Fruit fly (Drosophila melanogaster) whole organism, embryonic: Measurements from ENCODE around the gene CG12241.

Experiments used
- Abd-B ChIP-seq: fragments of 200-800 bp; sonication (Bioruptor generic); optimal IDR thresholded peaks from 2 replicates; lab custom pipeline; 2018; ENCODE audit warnings: missing biosample characterization, mild to moderate bottlenecking, missing genetic modification characterization, moderate library complexity
- CG12659 ChIP-seq: fragments of 200-800 bp; sonication (Bioruptor generic); optimal IDR thresholded peaks from 3 replicates; lab custom pipeline; 2017; ENCODE audit warnings: mild to moderate bottlenecking, missing biosample characterization, missing genetic modification reagents, missing genetic modification characterization
- CG14050 ChIP-seq: fragments of 200-800 bp; sonication (Bioruptor generic); IDR thresholded peaks from 3 replicates; pipeline ENCODE4 v1.3.6; 2022; ENCODE audit warnings: missing biosample characterization, missing genetic modification characterization
- CG17912 ChIP-seq: fragments of 200-800 bp; sonication (Bioruptor generic); optimal IDR thresholded peaks from 2 replicates; lab custom pipeline; 2018; ENCODE audit warnings: missing biosample characterization, mild to moderate bottlenecking, missing genetic modification characterization
- CG18764 ChIP-seq: fragments of 200-800 bp; sonication (Bioruptor generic); optimal IDR thresholded peaks from 3 replicates; lab custom pipeline; 2016; ENCODE audit warnings: missing biosample characterization, missing genetic modification characterization
- CG30020 ChIP-seq: fragments of 200-800 bp; optimal IDR thresholded peaks from 2 replicates; lab custom pipeline; 2019; ENCODE audit warnings: missing biosample characterization, mild to moderate bottlenecking, missing genetic modification characterization, moderate library complexity
- CG3163 ChIP-seq: fragments of 200-800 bp; sonication (Bioruptor generic); optimal IDR thresholded peaks from 3 replicates; lab custom pipeline; 2016; ENCODE audit warnings: missing biosample characterization, missing genetic modification characterization
- CG34422 ChIP-seq: fragments of 200-800 bp; sonication (Bioruptor generic); IDR thresholded peaks from 3 replicates; pipeline ENCODE4 v1.3.6; 2022; ENCODE audit warnings: missing biosample characterization, missing genetic modification characterization
- CG4707 ChIP-seq: fragments of 200-800 bp; sonication (Bioruptor generic); optimal IDR thresholded peaks from 2 replicates; lab custom pipeline; 2018; ENCODE audit warnings: missing biosample characterization, mild to moderate bottlenecking, missing genetic modification characterization, moderate library complexity
- CG4730 ChIP-seq: fragments of 200-800 bp; sonication (Bioruptor generic); IDR thresholded peaks from 2 replicates; pipeline ENCODE4 v1.3.6; 2022; ENCODE audit warnings: missing biosample characterization, missing genetic modification characterization
- CG5245 ChIP-seq: fragments of 200-800 bp; sonication (Bioruptor generic); optimal IDR thresholded peaks from 3 replicates; lab custom pipeline; 2016; ENCODE audit warnings: missing biosample characterization, missing genetic modification characterization
- CG7372 ChIP-seq: fragments of 200-800 bp; sonication (Bioruptor generic); IDR thresholded peaks from 2 replicates; pipeline ENCODE4 v1.3.6; 2022; ENCODE audit warnings: missing biosample characterization, missing genetic modification characterization
- CG7928 ChIP-seq: fragments of 200-800 bp; sonication (Bioruptor generic); optimal IDR thresholded peaks from 2 replicates; lab custom pipeline; 2017; ENCODE audit warnings: missing biosample characterization, mild to moderate bottlenecking, missing genetic modification characterization
- CG8281 ChIP-seq: fragments of 200-800 bp; sonication (Bioruptor generic); optimal IDR thresholded peaks from 2 replicates; lab custom pipeline; 2018; ENCODE audit warnings: missing biosample characterization, mild to moderate bottlenecking, missing genetic modification characterization, moderate library complexity
- CrebB ChIP-seq: fragments of 200-800 bp; sonication (Bioruptor generic); optimal IDR thresholded peaks from 3 replicates; lab custom pipeline; 2018; ENCODE audit warnings: missing biosample characterization, mild to moderate bottlenecking, missing genetic modification characterization
- Fer1 ChIP-seq: fragments of 200-800 bp; sonication (Bioruptor generic); optimal IDR thresholded peaks from 2 replicates; lab custom pipeline; 2017; ENCODE audit warnings: missing biosample characterization, mild to moderate bottlenecking, missing genetic modification characterization
- HLHmδ ChIP-seq: fragments of 200-800 bp; sonication (Bioruptor generic); optimal IDR thresholded peaks from 2 replicates; lab custom pipeline; 2018; ENCODE audit warnings: missing biosample characterization, mild to moderate bottlenecking, missing genetic modification characterization, moderate library complexity
- Hand ChIP-seq: fragments of 200-800 bp; sonication (Bioruptor generic); optimal IDR thresholded peaks from 2 replicates; lab custom pipeline; 2017; ENCODE audit warnings: mild to moderate bottlenecking, missing biosample characterization, missing genetic modification reagents, missing genetic modification characterization
- Max ChIP-seq: fragments of 200-800 bp; sonication (Bioruptor generic); optimal IDR thresholded peaks from 2 replicates; lab custom pipeline; 2016; ENCODE audit warnings: missing biosample characterization, mild to moderate bottlenecking, missing genetic modification characterization
- NC2β ChIP-seq: fragments of 200-800 bp; sonication (Bioruptor generic); optimal IDR thresholded peaks from 2 replicates; lab custom pipeline; 2016; ENCODE audit warnings: missing biosample characterization, missing genetic modification characterization
- Nf-YC ChIP-seq: fragments of 200-800 bp; optimal IDR thresholded peaks from 3 replicates; lab custom pipeline; 2019; ENCODE audit warnings: missing biosample characterization, mild to moderate bottlenecking, missing genetic modification characterization, moderate library complexity
- Spps ChIP-seq: fragments of 200-800 bp; sonication (Bioruptor generic); optimal IDR thresholded peaks from 2 replicates; lab custom pipeline; 2018; ENCODE audit warnings: missing biosample characterization, mild to moderate bottlenecking, missing genetic modification characterization
- Ssrp ChIP-seq: fragments of 200-800 bp; sonication (Bioruptor generic); optimal IDR thresholded peaks from 2 replicates; lab custom pipeline; 2018; ENCODE audit warnings: missing biosample characterization, mild to moderate bottlenecking, missing genetic modification characterization, moderate library complexity
- Trl ChIP-seq, 3 experiments: fragments of >200 bp in 2 of 3; fragments of 200-800 bp in 1 of 3; sonication (Bioruptor generic) in 1 of 3; optimal IDR thresholded peaks; 2 replicates in 1 of 3; 3 replicates in 2 of 3; lab custom pipeline; 2016 to 2017; ENCODE audit warnings: missing biosample characterization in 1 of 3, missing genetic modification characterization in 1 of 3
- al ChIP-seq: fragments of 200-800 bp; sonication (Bioruptor generic); IDR thresholded peaks from 2 replicates; pipeline ENCODE4 v1.3.6; 2022; ENCODE audit warnings: missing biosample characterization, missing genetic modification characterization
- cg ChIP-seq: fragments of 200-800 bp; sonication (Bioruptor generic); optimal IDR thresholded peaks from 3 replicates; lab custom pipeline; 2019; ENCODE audit warnings: missing biosample characterization, mild to moderate bottlenecking, missing genetic modification characterization, moderate library complexity
- chif ChIP-seq, 2 experiments: fragments of 200-800 bp; sonication (Bioruptor generic); optimal IDR thresholded peaks; 3 replicates each; lab custom pipeline; 2016; ENCODE audit warnings: missing biosample characterization in 2 of 2, missing genetic modification characterization in 2 of 2
- corto ChIP-seq: fragments of 200-800 bp; sonication (Bioruptor generic); optimal IDR thresholded peaks from 2 replicates; lab custom pipeline; 2016; ENCODE audit warnings: missing biosample characterization, mild to moderate bottlenecking, missing genetic modification characterization, moderate library complexity
- danr ChIP-seq: fragments of 200-800 bp; sonication (Bioruptor generic); IDR thresholded peaks from 2 replicates; pipeline ENCODE4 v1.3.6; 2022; ENCODE audit warnings: missing biosample characterization, missing genetic modification characterization
- dysf ChIP-seq: fragments of 200-800 bp; sonication (Bioruptor generic); IDR thresholded peaks from 3 replicates; pipeline ENCODE4 v1.3.6; 2022; ENCODE audit warnings: missing biosample characterization, missing genetic modification characterization
- en ChIP-seq: fragments of 200-800 bp; sonication (Bioruptor generic); optimal IDR thresholded peaks from 2 replicates; lab custom pipeline; 2016; ENCODE audit warnings: missing biosample characterization, missing genetic modification characterization
- esg ChIP-seq: fragments of 200-800 bp; sonication (Bioruptor generic); conservative IDR thresholded peaks from 2 replicates; pipeline ENCODE4 v1.3.6; 2022; ENCODE audit warnings: missing biosample characterization, missing genetic modification characterization
- fd3F ChIP-seq: fragments of 200-800 bp; sonication (Bioruptor generic); optimal IDR thresholded peaks from 2 replicates; lab custom pipeline; 2018; ENCODE audit warnings: missing biosample characterization, mild to moderate bottlenecking, missing genetic modification characterization, moderate library complexity
- hb ChIP-seq: fragments of 200-800 bp; sonication (Bioruptor generic); IDR thresholded peaks from 3 replicates; pipeline ENCODE4 v1.3.6; 2022; ENCODE audit warnings: missing biosample characterization, missing genetic modification characterization; ENCODE audit not compliant: partially characterized antibody
- lmd ChIP-seq: fragments of 200-800 bp; sonication (Bioruptor generic); IDR thresholded peaks from 2 replicates; pipeline ENCODE4 v1.3.6; 2022; ENCODE audit warnings: missing biosample characterization, missing genetic modification characterization
- lola ChIP-seq, 3 experiments: fragments of >200 bp in 2 of 3; fragments of 200-800 bp in 1 of 3; sonication (Bioruptor generic) in 1 of 3; optimal IDR thresholded peaks; 2 replicates each; lab custom pipeline; 2017 to 2019; ENCODE audit warnings: missing biosample characterization in 3 of 3, missing genetic modification characterization in 3 of 3, mild to moderate bottlenecking in 1 of 3, moderate library complexity in 1 of 3
- org-1 ChIP-seq: fragments of 200-800 bp; sonication (Bioruptor generic); optimal IDR thresholded peaks from 2 replicates; lab custom pipeline; 2017; ENCODE audit warnings: missing biosample characterization, missing genetic modification characterization
- pita ChIP-seq: fragments of 200-800 bp; sonication (Bioruptor generic); optimal IDR thresholded peaks from 2 replicates; lab custom pipeline; 2017; ENCODE audit warnings: missing biosample characterization, mild to moderate bottlenecking, missing genetic modification characterization
- repo ChIP-seq: fragments of 200-800 bp; sonication (Bioruptor generic); optimal IDR thresholded peaks from 2 replicates; lab custom pipeline; 2016; ENCODE audit warnings: missing biosample characterization, missing genetic modification characterization
- rib ChIP-seq: fragments of 200-800 bp; sonication (Bioruptor generic); IDR thresholded peaks from 2 replicates; pipeline ENCODE4 v1.3.6; 2022; ENCODE audit warnings: missing biosample characterization, missing genetic modification characterization
- ro ChIP-seq: fragments of 200-800 bp; sonication (Bioruptor generic); IDR thresholded peaks from 2 replicates; pipeline ENCODE4 v1.3.6; 2022; ENCODE audit warnings: missing biosample characterization, missing genetic modification characterization
- row ChIP-seq: fragments of 200-800 bp; sonication (Bioruptor generic); IDR thresholded peaks from 3 replicates; pipeline ENCODE4 v1.3.6; 2022; ENCODE audit warnings: missing biosample characterization, missing genetic modification characterization
- sisA ChIP-seq: fragments of 200-800 bp; sonication (Bioruptor generic); IDR thresholded peaks from 2 replicates; pipeline ENCODE4 v1.3.6; 2022; ENCODE audit warnings: missing biosample characterization, missing genetic modification characterization
- sna ChIP-seq: fragments of 200-800 bp; sonication (Bioruptor generic); IDR thresholded peaks from 2 replicates; pipeline ENCODE4 v1.3.6; 2022; ENCODE audit warnings: missing biosample characterization, missing genetic modification characterization; ENCODE audit not compliant: partially characterized antibody
- ssp ChIP-seq: fragments of 200-800 bp; sonication (Bioruptor generic); IDR thresholded peaks from 2 replicates; pipeline ENCODE4 v1.3.6; 2022; ENCODE audit warnings: missing biosample characterization, missing genetic modification characterization
- ttk ChIP-seq: fragments of 200-800 bp; sonication (Bioruptor generic); IDR thresholded peaks from 2 replicates; pipeline ENCODE4 v2.1.2; 2022; ENCODE audit warnings: missing biosample characterization, missing genetic modification characterization
- tx ChIP-seq: fragments of 200-800 bp; sonication (Bioruptor generic); optimal IDR thresholded peaks from 2 replicates; lab custom pipeline; 2016; ENCODE audit warnings: missing biosample characterization, missing genetic modification characterization
- unpg ChIP-seq: fragments of 200-800 bp; sonication (Bioruptor generic); optimal IDR thresholded peaks from 3 replicates; lab custom pipeline; 2018; ENCODE audit warnings: missing biosample characterization, mild to moderate bottlenecking, missing genetic modification characterization, moderate library complexity
- zfh1 ChIP-seq: fragments of 200-800 bp; sonication (Bioruptor generic); IDR thresholded peaks from 3 replicates; pipeline ENCODE4 v1.3.6; 2022; ENCODE audit warnings: missing biosample characterization, missing genetic modification characterization

Gene CG12241

dm6 chr3R:15218824-15219576, at the start of gene CG12241, which contains the start of gene SIDL (continued):
- TF ChIP-seq CG5245 (GFP tag; lab: Kevin White, UChicago) (peak; percentile 48), CG7928 (GFP tag; lab: Kevin White, UChicago) (peak; percentile 85), danr (peak; percentile 87), corto (GFP tag; lab: Kevin White, UChicago) (no peak), CG3163 (GFP tag; lab: Kevin White, UChicago) (no peak), lola (GFP tag; optimal IDR thresholded peaks at IDR 0.05; lab: Kevin White, UChicago) (peak in 1 of 3 experiments; percentile 45), CG30020 (tag; lab: Kevin White, UChicago) (peak; percentile 42), CG34422 (peak; percentile 96), CG17912 (GFP tag; lab: Kevin White, UChicago) (no peak), NC2β (GFP tag; lab: Kevin White, UChicago) (peak; percentile 57), HLHmδ (GFP tag; lab: Kevin White, UChicago) (no peak), cg (GFP tag; lab: Kevin White, UChicago) (no peak), rib (GFP tag; lab: Robert Waterston, UW) (peak; percentile 91), CG18764 (GFP tag; lab: Kevin White, UChicago) (peak; percentile 64), row (GFP tag; lab: Robert Waterston, UW) (peak; percentile 76), CG7372 (GFP tag; lab: Robert Waterston, UW) (peak; percentile 92), CG4730 (GFP tag; lab: Robert Waterston, UW) (peak; percentile 92), Ssrp (tag; lab: Kevin White, UChicago) (peak; percentile 12), Nf-YC (tag; lab: Kevin White, UChicago) (peak; percentile 65), Hand (GFP tag; lab: Kevin White, UChicago) (no peak), sisA (GFP tag; lab: Robert Waterston, UW) (peak; percentile 91), org-1 (GFP tag; lab: Kevin White, UChicago) (peak; percentile 11), Spps (tag; lab: Kevin White, UChicago) (peak; percentile 31), ttk (peak; percentile 88), zfh1 (peak; percentile 94), tx (peak; percentile 25), al (GFP tag; lab: Robert Waterston, UW) (peak; percentile 94), chif (GFP tag; optimal IDR thresholded peaks at IDR 0.05; lab: Kevin White, UChicago) (peak; percentile 16 to 70), CG12659 (GFP tag; lab: Kevin White, UChicago) (peak; percentile 69), Fer1 (GFP tag; lab: Kevin White, UChicago) (peak; percentile 79), unpg (GFP tag; lab: Kevin White, UChicago) (peak; percentile 66), Trl (optimal IDR thresholded peaks at IDR 0.05; lab: Kevin White, UChicago) (no peak), Trl (GFP tag; optimal IDR thresholded peaks at IDR 0.05; lab: Kevin White, UChicago) (peak; percentile 84), hb (GFP tag; lab: Robert Waterston, UW) (no peak), repo (peak; percentile 46), fd3F (GFP tag; lab: Kevin White, UChicago) (peak; percentile 46), CG8281 (tag; lab: Kevin White, UChicago) (no peak), dysf (GFP tag; lab: Robert Waterston, UW) (peak; percentile 96), en (GFP tag; lab: Kevin White, UChicago) (no peak), ro (peak; percentile 82), sna (GFP tag; lab: Robert Waterston, UW) (0 out of 2 replicates have a peak, but pooled peaks have one; percentile 29), Max (GFP tag; lab: Kevin White, UChicago) (peak; percentile 84), ssp (peak; percentile 85), Abd-B (peak; percentile 94), CG14050 (GFP tag; lab: Robert Waterston, UW) (no peak), esg (GFP tag; lab: Robert Waterston, UW) (peak; percentile 20; the same call in 1 of the 2 replicates), lmd (GFP tag; lab: Robert Waterston, UW) (peak; percentile 93), CG4707 (GFP tag; lab: Kevin White, UChicago) (no peak), CrebB (tag; lab: Kevin White, UChicago) (no peak), pita (GFP tag; lab: Kevin White, UChicago) (no peak)
